Fruit fly (Drosophila melanogaster) whole organism, embryonic: Measurements from ENCODE around the gene CIA30.

ENCODE experiments used
- CG10209 ChIP-seq: fragments of 200-800 bp; sonication (Bioruptor generic); optimal IDR thresholded peaks from 3 replicates; lab custom pipeline; 2017; ENCODE audit warnings: missing biosample characterization, mild to moderate bottlenecking, missing genetic modification characterization, missing genetic modification reagents
- CG10959 ChIP-seq: fragments of 200-800 bp; sonication (Bioruptor generic); IDR thresholded peaks from 2 replicates; pipeline ENCODE4 v1.3.6; 2022; ENCODE audit warnings: missing biosample characterization, missing genetic modification characterization
- CG11504 ChIP-seq: fragments of 200-800 bp; sonication (Bioruptor generic); optimal IDR thresholded peaks from 3 replicates; lab custom pipeline; 2019; ENCODE audit warnings: missing biosample characterization, mild to moderate bottlenecking, missing genetic modification characterization, moderate library complexity
- CG1233 ChIP-seq: fragments of 200-800 bp; sonication (Bioruptor generic); optimal IDR thresholded peaks from 4 replicates; lab custom pipeline; 2018; ENCODE audit warnings: missing biosample characterization, mild to moderate bottlenecking, missing genetic modification characterization
- CG12942 ChIP-seq: fragments of 200-800 bp; sonication (Bioruptor generic); optimal IDR thresholded peaks from 3 replicates; lab custom pipeline; 2016; ENCODE audit warnings: missing biosample characterization, missing genetic modification characterization
- CG15011 ChIP-seq: fragments of 200-800 bp; sonication (Bioruptor generic); optimal IDR thresholded peaks from 3 replicates; lab custom pipeline; 2018; ENCODE audit warnings: missing biosample characterization, mild to moderate bottlenecking, missing genetic modification characterization
- CG16863 ChIP-seq: fragments of 200-800 bp; sonication (Bioruptor generic); optimal IDR thresholded peaks from 3 replicates; lab custom pipeline; 2016; ENCODE audit warnings: missing biosample characterization, missing genetic modification characterization
- CG1832 ChIP-seq: fragments of 200-800 bp; sonication (Bioruptor generic); optimal IDR thresholded peaks from 2 replicates; lab custom pipeline; 2017; ENCODE audit warnings: missing biosample characterization, mild to moderate bottlenecking, missing genetic modification characterization, inconsistent platforms
- CG2116 ChIP-seq: fragments of 200-800 bp; sonication (Bioruptor generic); optimal IDR thresholded peaks from 3 replicates; lab custom pipeline; 2018; ENCODE audit warnings: missing biosample characterization, mild to moderate bottlenecking, missing genetic modification characterization
- CG2129 ChIP-seq: fragments of 200-800 bp; sonication (Bioruptor generic); IDR thresholded peaks from 2 replicates; pipeline ENCODE4 v1.3.6; 2022; ENCODE audit warnings: missing biosample characterization, missing genetic modification characterization; ENCODE audit not compliant: partially characterized antibody
- CG2199 ChIP-seq: fragments of 200-800 bp; sonication (Bioruptor generic); IDR thresholded peaks from 3 replicates; pipeline ENCODE4 v1.3.6; 2022; ENCODE audit warnings: missing biosample characterization, missing genetic modification characterization
- CG30403 ChIP-seq: fragments of 200-800 bp; sonication (Bioruptor generic); optimal IDR thresholded peaks from 3 replicates; lab custom pipeline; 2016; ENCODE audit warnings: missing biosample characterization, missing genetic modification characterization
- CG32767 ChIP-seq: fragments of 200-800 bp; sonication (Bioruptor generic); IDR thresholded peaks from 2 replicates; pipeline ENCODE4 v1.3.6; 2022; ENCODE audit warnings: missing biosample characterization, missing genetic modification characterization
- CG5245 ChIP-seq: fragments of 200-800 bp; sonication (Bioruptor generic); optimal IDR thresholded peaks from 3 replicates; lab custom pipeline; 2016; ENCODE audit warnings: missing biosample characterization, missing genetic modification characterization
- CG6254 ChIP-seq: fragments of 200-800 bp; sonication (Bioruptor generic); optimal IDR thresholded peaks from 3 replicates; lab custom pipeline; 2017; ENCODE audit warnings: mild to moderate bottlenecking, missing biosample characterization, missing genetic modification reagents, missing genetic modification characterization
- CG7372 ChIP-seq: fragments of 200-800 bp; sonication (Bioruptor generic); IDR thresholded peaks from 2 replicates; pipeline ENCODE4 v1.3.6; 2022; ENCODE audit warnings: missing biosample characterization, missing genetic modification characterization
- CG7987 ChIP-seq: fragments of 200-800 bp; sonication (Bioruptor generic); optimal IDR thresholded peaks from 2 replicates; lab custom pipeline; 2018; ENCODE audit warnings: missing biosample characterization, mild to moderate bottlenecking, missing genetic modification characterization, moderate library complexity
- CG8359 ChIP-seq: fragments of 200-800 bp; sonication (Bioruptor generic); optimal IDR thresholded peaks from 2 replicates; lab custom pipeline; 2017; ENCODE audit warnings: missing biosample characterization, mild to moderate bottlenecking, missing genetic modification characterization, borderline replicate concordance
- CG8388 ChIP-seq: fragments of 200-800 bp; sonication (Bioruptor generic); optimal IDR thresholded peaks from 2 replicates; lab custom pipeline; 2019; ENCODE audit warnings: missing biosample characterization, mild to moderate bottlenecking, missing genetic modification characterization, moderate library complexity
- CG9876 ChIP-seq: fragments of 200-800 bp; sonication (Bioruptor generic); optimal IDR thresholded peaks from 2 replicates; lab custom pipeline; 2016; ENCODE audit warnings: missing biosample characterization, missing genetic modification characterization
- CTCF ChIP-seq: fragments of 200-800 bp; sonication (Bioruptor generic); optimal IDR thresholded peaks from 2 replicates; lab custom pipeline; 2017; ENCODE audit warnings: missing biosample characterization, mild to moderate bottlenecking, missing genetic modification characterization, moderate library complexity
- D ChIP-seq, 2 experiments: fragments of 200-800 bp in 1 of 2; fragments of >200 bp in 1 of 2; sonication (Bioruptor generic) in 1 of 2; optimal IDR thresholded peaks; 2 replicates in 1 of 2; 3 replicates in 1 of 2; lab custom pipeline; 2017; ENCODE audit warnings: mild to moderate bottlenecking in 1 of 2, missing biosample characterization in 1 of 2, missing genetic modification characterization in 1 of 2, missing genetic modification reagents in 1 of 2
- Fer2 ChIP-seq: fragments of 200-800 bp; sonication (Bioruptor generic); optimal IDR thresholded peaks from 2 replicates; lab custom pipeline; 2018; ENCODE audit warnings: missing biosample characterization, mild to moderate bottlenecking, missing genetic modification characterization, moderate library complexity
- GATAe ChIP-seq: fragments of 200-800 bp; sonication (Bioruptor generic); conservative IDR thresholded peaks from 2 replicates; pipeline ENCODE4 v1.3.6; 2022; ENCODE audit warnings: missing biosample characterization, missing genetic modification characterization
- Hsf ChIP-seq: fragments of 200-800 bp; sonication (Bioruptor generic); optimal IDR thresholded peaks from 3 replicates; lab custom pipeline; 2016; ENCODE audit warnings: missing biosample characterization, missing genetic modification characterization
- Sox102F ChIP-seq: fragments of 200-800 bp; sonication (Bioruptor generic); optimal IDR thresholded peaks from 2 replicates; lab custom pipeline; 2018; ENCODE audit warnings: missing biosample characterization, mild to moderate bottlenecking, missing genetic modification characterization, moderate library complexity
- TFAM ChIP-seq: fragments of 200-800 bp; sonication (Bioruptor generic); optimal IDR thresholded peaks from 2 replicates; lab custom pipeline; 2017; ENCODE audit warnings: missing biosample characterization, missing genetic modification characterization, inconsistent platforms
- Trl ChIP-seq, 3 experiments: fragments of >200 bp in 2 of 3; fragments of 200-800 bp in 1 of 3; sonication (Bioruptor generic) in 1 of 3; optimal IDR thresholded peaks; 2 replicates in 1 of 3; 3 replicates in 2 of 3; lab custom pipeline; 2016 to 2017; ENCODE audit warnings: missing biosample characterization in 1 of 3, missing genetic modification characterization in 1 of 3
- aop ChIP-seq: fragments of 200-800 bp; sonication (Bioruptor generic); IDR thresholded peaks from 2 replicates; pipeline ENCODE4 v1.3.6; 2022; ENCODE audit warnings: missing biosample characterization, missing genetic modification characterization
- chif ChIP-seq, 2 experiments: fragments of 200-800 bp; sonication (Bioruptor generic); optimal IDR thresholded peaks; 3 replicates each; lab custom pipeline; 2016; ENCODE audit warnings: missing biosample characterization in 2 of 2, missing genetic modification characterization in 2 of 2
- chm ChIP-seq: fragments of 200-800 bp; sonication (Bioruptor generic); IDR thresholded peaks from 2 replicates; pipeline ENCODE4 v1.3.6; 2022; ENCODE audit warnings: missing biosample characterization, missing genetic modification characterization
- dysf ChIP-seq: fragments of 200-800 bp; sonication (Bioruptor generic); IDR thresholded peaks from 3 replicates; pipeline ENCODE4 v1.3.6; 2022; ENCODE audit warnings: missing biosample characterization, missing genetic modification characterization
- fd102C ChIP-seq: fragments of 200-800 bp; sonication (Bioruptor generic); optimal IDR thresholded peaks from 2 replicates; lab custom pipeline; 2018; ENCODE audit warnings: missing biosample characterization, mild to moderate bottlenecking, missing genetic modification characterization, moderate library complexity
- h ChIP-seq: fragments of >200 bp; optimal IDR thresholded peaks from 2 replicates; lab custom pipeline; 2017
- jumu ChIP-seq: fragments of 200-800 bp; sonication (Bioruptor generic); optimal IDR thresholded peaks from 3 replicates; lab custom pipeline; 2016; ENCODE audit warnings: missing biosample characterization, missing genetic modification characterization
- kay ChIP-seq: fragments of 200-800 bp; sonication (Bioruptor generic); optimal IDR thresholded peaks from 2 replicates; lab custom pipeline; 2016; ENCODE audit warnings: missing biosample characterization, missing genetic modification characterization
- lola ChIP-seq, 3 experiments: fragments of >200 bp in 2 of 3; fragments of 200-800 bp in 1 of 3; sonication (Bioruptor generic) in 1 of 3; optimal IDR thresholded peaks; 2 replicates each; lab custom pipeline; 2017 to 2019; ENCODE audit warnings: missing biosample characterization in 3 of 3, missing genetic modification characterization in 3 of 3, mild to moderate bottlenecking in 1 of 3, moderate library complexity in 1 of 3
- pros ChIP-seq: fragments of 200-800 bp; sonication (Bioruptor generic); optimal IDR thresholded peaks from 3 replicates; lab custom pipeline; 2019; ENCODE audit warnings: missing biosample characterization, mild to moderate bottlenecking, missing genetic modification characterization, moderate library complexity
- seq ChIP-seq: fragments of 200-800 bp; sonication (Bioruptor generic); IDR thresholded peaks from 2 replicates; pipeline ENCODE4 v1.3.6; 2022; ENCODE audit warnings: missing biosample characterization, missing genetic modification characterization
- sim ChIP-seq: fragments of 200-800 bp; sonication (Bioruptor generic); IDR thresholded peaks from 2 replicates; pipeline ENCODE4 v1.3.6; 2022; ENCODE audit warnings: missing biosample characterization, missing genetic modification characterization
- sisA ChIP-seq: fragments of 200-800 bp; sonication (Bioruptor generic); IDR thresholded peaks from 2 replicates; pipeline ENCODE4 v1.3.6; 2022; ENCODE audit warnings: missing biosample characterization, missing genetic modification characterization
- tio ChIP-seq: fragments of 200-800 bp; sonication (Bioruptor generic); optimal IDR thresholded peaks from 2 replicates; lab custom pipeline; 2017; ENCODE audit warnings: missing biosample characterization, missing genetic modification characterization, inconsistent platforms
- tup ChIP-seq: fragments of 200-800 bp; sonication (Bioruptor generic); optimal IDR thresholded peaks from 2 replicates; lab custom pipeline; 2016; ENCODE audit warnings: missing biosample characterization, mild to moderate bottlenecking, missing genetic modification characterization, moderate library complexity
- tx ChIP-seq: fragments of 200-800 bp; sonication (Bioruptor generic); optimal IDR thresholded peaks from 2 replicates; lab custom pipeline; 2016; ENCODE audit warnings: missing biosample characterization, missing genetic modification characterization
- unc-4 ChIP-seq: fragments of 200-800 bp; sonication (Bioruptor generic); IDR thresholded peaks from 2 replicates; pipeline ENCODE4 v1.3.6; 2022; ENCODE audit warnings: missing biosample characterization, missing genetic modification characterization; ENCODE audit not compliant: partially characterized antibody

The CIA30 gene

dm6 chr3R:29711434-29711833 lies 25.3 kb upstream of the CIA30 start (continued):
- TF ChIP-seq fd102C (GFP tag; lab: Kevin White, UChicago) (no peak), CG2116 (no peak), CTCF (GFP tag; lab: Kevin White, UChicago) (no peak)

- TF ChIP-seq D (optimal IDR thresholded peaks at IDR 0.05; lab: Kevin White, UChicago) (peak; percentile 71), D (GFP tag; optimal IDR thresholded peaks at IDR 0.05; lab: Kevin White, UChicago) (no peak), CG5245 (GFP tag; lab: Kevin White, UChicago) (no peak), CG9876 (no peak), CG2129 (no peak), CG15011 (GFP tag; lab: Kevin White, UChicago) (no peak), tx (GFP tag; lab: Kevin White, UChicago) (no peak), CG6254 (GFP tag; lab: Kevin White, UChicago) (no peak), CG2199 (peak; percentile 92), pros (GFP tag; lab: Kevin White, UChicago) (no peak)
- TF ChIP-seq, all 482 proteins: peak for 2
These were observed 22.5 kb upstream of the CIA30 start, which contains the start of gene Obp99d for dm6 chr3R:29714314-29714713. Obp99d (plus strand) TSS chr3R:29714505.

dm6 chr3R:29715277-29715676 lies 21.5 kb upstream of the CIA30 start, which contains the start of gene Dup99B:
Dup99B (minus strand) TSS chr3R:29715377.
- TF ChIP-seq lola (GFP tag; optimal IDR thresholded peaks at IDR 0.05; lab: Kevin White, UChicago), result no peak
- TF ChIP-seq sisA (GFP tag; lab: Robert Waterston, UW), result no peak
- TF ChIP-seq Sox102F, result no peak
- no peak for TF ChIP-seq TFAM (GFP tag; lab: Kevin White, UChicago)
- TF ChIP-seq CG2129, result no peak
- no peak for TF ChIP-seq h
- no peak for TF ChIP-seq CG7987 (GFP tag; lab: Kevin White, UChicago)
- no peak for TF ChIP-seq aop
- TF ChIP-seq CG1832 (GFP tag; lab: Kevin White, UChicago), result no peak
- no peak for TF ChIP-seq Hsf
- TF ChIP-seq CG8388, result no peak
- no peak for TF ChIP-seq CG30403 (GFP tag; lab: Kevin White, UChicago)
- no peak for TF ChIP-seq tup (GFP tag; lab: Kevin White, UChicago)

- no peak for TF ChIP-seq jumu (GFP tag; lab: Kevin White, UChicago)
- peak; percentile 1 for TF ChIP-seq CG11504
- no peak for TF ChIP-seq sim
- TF ChIP-seq kay (GFP tag; lab: Kevin White, UChicago), result no peak
- no peak for TF ChIP-seq CG32767
- TF ChIP-seq CG10209 (GFP tag; lab: Kevin White, UChicago), result no peak
- no peak for TF ChIP-seq chm (GFP tag; lab: Robert Waterston, UW)
- no peak for TF ChIP-seq CG7372 (GFP tag; lab: Robert Waterston, UW)
- TF ChIP-seq fd102C (GFP tag; lab: Kevin White, UChicago), result no peak
- 0 out of 3 replicates have a peak, but pooled peaks have one; percentile 17 for TF ChIP-seq dysf (GFP tag; lab: Robert Waterston, UW)
- TF ChIP-seq Fer2, result no peak
- no peak for TF ChIP-seq seq (GFP tag; lab: Robert Waterston, UW)
- no peak for TF ChIP-seq tio (GFP tag; lab: Kevin White, UChicago)
- peak; percentile 70 for TF ChIP-seq h
- TF ChIP-seq CG10959, result peak; percentile 7; the same call in 1 of the 2 replicates
- TF ChIP-seq GATAe (GFP tag; lab: Robert Waterston, UW), result no peak
- no peak for TF ChIP-seq chif (GFP tag; optimal IDR thresholded peaks at IDR 0.05; lab: Kevin White, UChicago)
- peak; percentile 33 for TF ChIP-seq CG8359
- TF ChIP-seq CG1233 (GFP tag; lab: Kevin White, UChicago), result no peak
- no peak for TF ChIP-seq Trl (optimal IDR thresholded peaks at IDR 0.05; lab: Kevin White, UChicago)
- no peak for TF ChIP-seq Trl (GFP tag; optimal IDR thresholded peaks at IDR 0.05; lab: Kevin White, UChicago)
- no peak for TF ChIP-seq CG16863 (GFP tag; lab: Kevin White, UChicago)
- no peak for TF ChIP-seq CG12942 (GFP tag; lab: Kevin White, UChicago)
- no peak for TF ChIP-seq unc-4 (GFP tag; lab: Robert Waterston, UW)
These were observed 20.6 kb upstream of the CIA30 start for dm6 chr3R:29716043-29716781.
